Fruit fly (Drosophila melanogaster) whole organism, embryonic: ENCODE data around the gene crm.
A peak's percentile ranks its signal among the peaks of the same experiment; 100 is the strongest.

Source experiments
- Bteb2 ChIP-seq: fragments of 200-800 bp; sonication (Bioruptor generic); optimal IDR thresholded peaks from 2 replicates; lab custom pipeline; 2016; ENCODE audit warnings: missing biosample characterization, missing genetic modification characterization
- CG10147 ChIP-seq: fragments of 200-800 bp; sonication (Bioruptor generic); optimal IDR thresholded peaks from 2 replicates; lab custom pipeline; 2019; ENCODE audit warnings: missing biosample characterization, mild to moderate bottlenecking, missing genetic modification characterization, moderate library complexity
- CG10321 ChIP-seq: fragments of 200-800 bp; sonication (Bioruptor generic); IDR thresholded peaks from 2 replicates; pipeline ENCODE4 v1.3.6; 2022; ENCODE audit warnings: missing biosample characterization, missing genetic modification characterization
- CG10431 ChIP-seq: fragments of 200-800 bp; sonication (Bioruptor generic); optimal IDR thresholded peaks from 3 replicates; lab custom pipeline; 2018; ENCODE audit warnings: missing biosample characterization, mild to moderate bottlenecking, missing genetic modification characterization
- CG11093 ChIP-seq: fragments of 200-800 bp; sonication (Bioruptor generic); IDR thresholded peaks from 3 replicates; pipeline ENCODE4 v1.3.6; 2022; ENCODE audit warnings: missing biosample characterization, missing genetic modification characterization
- CG11504 ChIP-seq: fragments of 200-800 bp; sonication (Bioruptor generic); optimal IDR thresholded peaks from 3 replicates; lab custom pipeline; 2019; ENCODE audit warnings: missing biosample characterization, mild to moderate bottlenecking, missing genetic modification characterization, moderate library complexity
- CG11695 ChIP-seq: fragments of 200-800 bp; sonication (Bioruptor generic); IDR thresholded peaks from 3 replicates; pipeline ENCODE4 v1.3.6; 2022; ENCODE audit warnings: missing biosample characterization, missing genetic modification characterization
- CG12744 ChIP-seq: fragments of 200-800 bp; sonication (Bioruptor generic); optimal IDR thresholded peaks from 2 replicates; lab custom pipeline; 2016; ENCODE audit warnings: missing biosample characterization, missing genetic modification characterization
- CG12769 ChIP-seq: fragments of 200-800 bp; sonication (Bioruptor generic); optimal IDR thresholded peaks from 2 replicates; lab custom pipeline; 2019; ENCODE audit warnings: missing biosample characterization, mild to moderate bottlenecking, missing genetic modification characterization, moderate library complexity
- CG13123 ChIP-seq: fragments of 200-800 bp; sonication (Bioruptor generic); optimal IDR thresholded peaks from 2 replicates; lab custom pipeline; 2016; ENCODE audit warnings: missing biosample characterization, missing genetic modification characterization
- CG13424 ChIP-seq: fragments of 200-800 bp; sonication (Bioruptor generic); optimal IDR thresholded peaks from 2 replicates; lab custom pipeline; 2019; ENCODE audit warnings: missing biosample characterization, mild to moderate bottlenecking, missing genetic modification characterization, moderate library complexity
- CG14014 ChIP-seq: fragments of 200-800 bp; sonication (Bioruptor generic); IDR thresholded peaks from 2 replicates; pipeline ENCODE4 v1.3.6; 2022; ENCODE audit warnings: missing biosample characterization, missing genetic modification characterization
- CG14441 ChIP-seq: fragments of 200-800 bp; sonication (Bioruptor generic); IDR thresholded peaks from 2 replicates; pipeline ENCODE4 v1.3.6; 2022; ENCODE audit warnings: missing biosample characterization, missing genetic modification characterization
- CG14710 ChIP-seq: fragments of 200-800 bp; sonication (Bioruptor generic); optimal IDR thresholded peaks from 3 replicates; lab custom pipeline; 2019; ENCODE audit warnings: missing biosample characterization, mild to moderate bottlenecking, missing genetic modification characterization, moderate library complexity
- CG17359 ChIP-seq: fragments of 200-800 bp; sonication (Bioruptor generic); optimal IDR thresholded peaks from 3 replicates; lab custom pipeline; 2018; ENCODE audit warnings: missing biosample characterization, mild to moderate bottlenecking, missing genetic modification characterization, moderate library complexity
- CG17912 ChIP-seq: fragments of 200-800 bp; sonication (Bioruptor generic); optimal IDR thresholded peaks from 2 replicates; lab custom pipeline; 2018; ENCODE audit warnings: missing biosample characterization, mild to moderate bottlenecking, missing genetic modification characterization
- CG18619 ChIP-seq: fragments of 200-800 bp; sonication (Bioruptor generic); optimal IDR thresholded peaks from 3 replicates; lab custom pipeline; 2017; ENCODE audit warnings: missing biosample characterization, mild to moderate bottlenecking, missing genetic modification characterization
- CG42726 ChIP-seq: fragments of 200-800 bp; sonication (Bioruptor generic); IDR thresholded peaks from 2 replicates; pipeline ENCODE4 v1.3.6; 2022; ENCODE audit warnings: missing biosample characterization, missing genetic modification characterization; ENCODE audit not compliant: partially characterized antibody
- CG6791 ChIP-seq: fragments of 200-800 bp; sonication (Bioruptor generic); IDR thresholded peaks from 3 replicates; pipeline ENCODE4 v1.3.6; 2022; ENCODE audit warnings: missing biosample characterization, missing genetic modification characterization; ENCODE audit not compliant: partially characterized antibody
- CG7745 ChIP-seq: fragments of 200-800 bp; sonication (Bioruptor generic); optimal IDR thresholded peaks from 2 replicates; lab custom pipeline; 2018; ENCODE audit warnings: missing biosample characterization, mild to moderate bottlenecking, missing genetic modification characterization, moderate library complexity
- CG7928 ChIP-seq: fragments of 200-800 bp; sonication (Bioruptor generic); optimal IDR thresholded peaks from 2 replicates; lab custom pipeline; 2017; ENCODE audit warnings: missing biosample characterization, mild to moderate bottlenecking, missing genetic modification characterization
- CG7987 ChIP-seq: fragments of 200-800 bp; sonication (Bioruptor generic); optimal IDR thresholded peaks from 2 replicates; lab custom pipeline; 2018; ENCODE audit warnings: missing biosample characterization, mild to moderate bottlenecking, missing genetic modification characterization, moderate library complexity
- CG8290 ChIP-seq, 3 experiments: fragments of 200-800 bp; sonication (Bioruptor generic); optimal IDR thresholded peaks; 2 replicates each; lab custom pipeline; 2016 to 2019; ENCODE audit warnings: missing biosample characterization in 3 of 3, missing genetic modification characterization in 3 of 3, mild to moderate bottlenecking in 2 of 3, moderate library complexity in 1 of 3
- Dfd ChIP-seq, 2 experiments: fragments of >200 bp; optimal IDR thresholded peaks; 2 replicates each; lab custom pipeline; 2017; ENCODE audit warnings: missing biosample characterization in 2 of 2, missing genetic modification characterization in 2 of 2
- Hr3 ChIP-seq: fragments of 200-800 bp; sonication (Bioruptor generic); optimal IDR thresholded peaks from 3 replicates; lab custom pipeline; 2016; ENCODE audit warnings: missing biosample characterization, missing genetic modification characterization
- Hr51 ChIP-seq, 2 experiments: fragments of 200-800 bp; sonication (Bioruptor generic); optimal IDR thresholded peaks; 2 replicates in 1 of 2; 3 replicates in 1 of 2; lab custom pipeline; 2016 to 2018; ENCODE audit warnings: missing biosample characterization in 2 of 2, missing genetic modification characterization in 2 of 2, mild to moderate bottlenecking in 1 of 2, moderate library complexity in 1 of 2
- Lim3 ChIP-seq: fragments of 200-800 bp; sonication (Bioruptor generic); IDR thresholded peaks from 2 replicates; pipeline ENCODE4 v1.3.6; 2022; ENCODE audit warnings: missing biosample characterization, missing genetic modification characterization
- Mad ChIP-seq: fragments of 200-800 bp; sonication (Bioruptor generic); optimal IDR thresholded peaks from 2 replicates; lab custom pipeline; 2016; ENCODE audit warnings: missing biosample characterization, missing genetic modification characterization
- NK7.1 ChIP-seq: fragments of 200-800 bp; sonication (Bioruptor generic); optimal IDR thresholded peaks from 3 replicates; lab custom pipeline; 2016; ENCODE audit warnings: missing biosample characterization, missing genetic modification characterization
- Oaz ChIP-seq: fragments of 200-800 bp; sonication (Bioruptor generic); IDR thresholded peaks from 2 replicates; pipeline ENCODE4 v1.3.6; 2022; ENCODE audit warnings: missing biosample characterization, missing genetic modification characterization
- Rx ChIP-seq: fragments of 200-800 bp; sonication (Bioruptor generic); IDR thresholded peaks from 2 replicates; pipeline ENCODE4 v1.3.6; 2022; ENCODE audit warnings: missing biosample characterization, missing genetic modification characterization
- Scr ChIP-seq: fragments of 200-800 bp; sonication (Bioruptor generic); IDR thresholded peaks from 2 replicates; pipeline ENCODE4 v1.3.6; 2022; ENCODE audit warnings: missing biosample characterization, missing genetic modification characterization; ENCODE audit not compliant: partially characterized antibody
- Side ChIP-seq: fragments of 200-800 bp; sonication (Bioruptor generic); optimal IDR thresholded peaks from 2 replicates; lab custom pipeline; 2016; ENCODE audit warnings: missing biosample characterization, missing genetic modification characterization
- cad ChIP-seq: fragments of >200 bp; optimal IDR thresholded peaks from 2 replicates; lab custom pipeline; 2017; ENCODE audit warnings: missing biosample characterization, missing genetic modification characterization
- cato ChIP-seq: fragments of 200-800 bp; sonication (Bioruptor generic); optimal IDR thresholded peaks from 2 replicates; lab custom pipeline; 2016; ENCODE audit warnings: missing biosample characterization, missing genetic modification characterization, borderline replicate concordance
- croc ChIP-seq: fragments of 200-800 bp; sonication (Bioruptor generic); conservative IDR thresholded peaks from 3 replicates; pipeline ENCODE4 v1.3.6; 2022; ENCODE audit warnings: missing biosample characterization, missing genetic modification characterization
- dysf ChIP-seq: fragments of 200-800 bp; sonication (Bioruptor generic); IDR thresholded peaks from 3 replicates; pipeline ENCODE4 v1.3.6; 2022; ENCODE audit warnings: missing biosample characterization, missing genetic modification characterization
- ftz-f1 ChIP-seq: fragments of 200-800 bp; sonication (Bioruptor generic); optimal IDR thresholded peaks from 2 replicates; lab custom pipeline; 2016; ENCODE audit warnings: missing biosample characterization, missing genetic modification characterization
- hbn ChIP-seq: fragments of 200-800 bp; sonication (Bioruptor generic); IDR thresholded peaks from 2 replicates; pipeline ENCODE4 v1.3.6; 2022; ENCODE audit warnings: missing biosample characterization, missing genetic modification characterization; ENCODE audit not compliant: partially characterized antibody
- kni ChIP-seq: fragments of 200-800 bp; sonication (Bioruptor generic); optimal IDR thresholded peaks from 3 replicates; lab custom pipeline; 2017; ENCODE audit warnings: mild to moderate bottlenecking, missing biosample characterization, missing genetic modification reagents, missing genetic modification characterization
- maf-S ChIP-seq: fragments of 200-800 bp; sonication (Bioruptor generic); optimal IDR thresholded peaks from 2 replicates; lab custom pipeline; 2016; ENCODE audit warnings: missing biosample characterization, missing genetic modification characterization
- mam ChIP-seq: fragments of 200-800 bp; sonication (Bioruptor generic); optimal IDR thresholded peaks from 3 replicates; lab custom pipeline; 2016; ENCODE audit warnings: missing biosample characterization, missing genetic modification characterization
- mirr ChIP-seq: fragments of 200-800 bp; sonication (Bioruptor generic); optimal IDR thresholded peaks from 3 replicates; lab custom pipeline; 2018; ENCODE audit warnings: missing biosample characterization, mild to moderate bottlenecking, missing genetic modification characterization
- nerfin-2 ChIP-seq: fragments of 200-800 bp; sonication (Bioruptor generic); IDR thresholded peaks from 2 replicates; pipeline ENCODE4 v1.3.6; 2022; ENCODE audit warnings: missing biosample characterization, missing genetic modification characterization; ENCODE audit not compliant: partially characterized antibody
- otp ChIP-seq: fragments of 200-800 bp; sonication (Bioruptor generic); IDR thresholded peaks from 3 replicates; pipeline ENCODE4, ENCODE4 v1.3.6; 2022; ENCODE audit warnings: missing biosample characterization, missing genetic modification characterization
- run ChIP-seq: fragments of 200-800 bp; sonication (Bioruptor generic); optimal IDR thresholded peaks from 3 replicates; lab custom pipeline; 2018; ENCODE audit warnings: missing biosample characterization, mild to moderate bottlenecking, missing genetic modification characterization
- sens-2 ChIP-seq: fragments of 200-800 bp; sonication (Bioruptor generic); IDR thresholded peaks from 2 replicates; pipeline ENCODE4 v1.3.6; 2022; ENCODE audit warnings: missing biosample characterization, missing genetic modification characterization
- sima ChIP-seq: fragments of 200-800 bp; sonication (Bioruptor generic); optimal IDR thresholded peaks from 2 replicates; lab custom pipeline; 2016; ENCODE audit warnings: missing biosample characterization, missing genetic modification characterization
- tna ChIP-seq: fragments of 200-800 bp; sonication (Bioruptor generic); IDR thresholded peaks from 2 replicates; pipeline ENCODE4 v1.3.6; 2022; ENCODE audit warnings: missing biosample characterization, missing genetic modification characterization; ENCODE audit not compliant: partially characterized antibody

crm gene

dm6 chrX:2703693-2704092, 34.9 kb downstream of the crm start, which contains the start of gene Ugalt (continued):
- peak; percentile 100 for TF ChIP-seq CG13123
- TF ChIP-seq CG7987 (GFP tag; lab: Kevin White, UChicago) = peak; percentile 100
- TF ChIP-seq CG18619 = peak; percentile 100
- peak; percentile 100 for TF ChIP-seq run
- TF ChIP-seq otp (GFP tag; lab: Robert Waterston, UW) = peak; percentile 100
- peak; percentile 100 for TF ChIP-seq CG10147 (GFP tag; lab: Kevin White, UChicago)
- peak; percentile 99 for TF ChIP-seq CG14710
- no peak for TF ChIP-seq tna (GFP tag; lab: Robert Waterston, UW)
- TF ChIP-seq CG12769 (tag; lab: Kevin White, UChicago) = peak; percentile 100
- peak; percentile 100 for TF ChIP-seq Oaz
- TF ChIP-seq CG10321 = peak; percentile 94
- TF ChIP-seq NK7.1 (GFP tag; lab: Kevin White, UChicago) = peak; percentile 100
- peak; percentile 100 for TF ChIP-seq CG13424
- peak; percentile 100 for TF ChIP-seq CG17359
- peak; percentile 99 for TF ChIP-seq CG11504 (tag; lab: Kevin White, UChicago)
- TF ChIP-seq Hr51 (GFP tag; optimal IDR thresholded peaks at IDR 0.05; lab: Kevin White, UChicago) = peak; percentile 100
- 0 out of 2 replicates have a peak, but pooled peaks have one; percentile 27 for TF ChIP-seq nerfin-2 (GFP tag; lab: Robert Waterston, UW)
- TF ChIP-seq CG7745 (tag; lab: Kevin White, UChicago) = peak; percentile 96
- TF ChIP-seq CG12744 (GFP tag; lab: Kevin White, UChicago) = peak; percentile 100
- peak; percentile 100 for TF ChIP-seq Side (GFP tag; lab: Kevin White, UChicago)
- peak; percentile 100 for TF ChIP-seq kni (GFP tag; lab: Kevin White, UChicago)
- peak in 1 of 2 experiments; percentile 94 for TF ChIP-seq Dfd (GFP tag; optimal IDR thresholded peaks at IDR 0.05; lab: Kevin White, UChicago)
- TF ChIP-seq CG11695 (GFP tag; lab: Robert Waterston, UW) = peak; percentile 100
- peak; percentile 100 for TF ChIP-seq Mad (GFP tag; lab: Kevin White, UChicago)
- peak; percentile 100 for TF ChIP-seq mam (GFP tag; lab: Kevin White, UChicago)
- TF ChIP-seq CG8290 (GFP tag; optimal IDR thresholded peaks at IDR 0.05; lab: Kevin White, UChicago) = peak; percentile 100
- TF ChIP-seq CG8290 (tag; optimal IDR thresholded peaks at IDR 0.05; lab: Kevin White, UChicago) = peak; percentile 98 to 100
- peak; percentile 100 for TF ChIP-seq Bteb2
- TF ChIP-seq Scr (GFP tag; lab: Robert Waterston, UW) = 0 out of 2 replicates have a peak, but pooled peaks have one; percentile 12
- TF ChIP-seq CG17912 (GFP tag; lab: Kevin White, UChicago) = peak; percentile 99
- TF ChIP-seq hbn (GFP tag; lab: Robert Waterston, UW) = no peak
- peak; percentile 79 for TF ChIP-seq CG42726
- TF ChIP-seq croc (GFP tag; lab: Robert Waterston, UW) = peak; percentile 100
- peak; percentile 100 for TF ChIP-seq dysf (GFP tag; lab: Robert Waterston, UW)
- peak; percentile 100 for TF ChIP-seq CG14441 (GFP tag; lab: Robert Waterston, UW)
- peak; percentile 96 for TF ChIP-seq CG7928 (GFP tag; lab: Kevin White, UChicago)
- TF ChIP-seq mirr = peak; percentile 100
- TF ChIP-seq cato (GFP tag; lab: Kevin White, UChicago) = peak; percentile 100
- no peak for TF ChIP-seq cad (GFP tag; lab: Kevin White, UChicago)
- peak; percentile 100 for TF ChIP-seq sens-2 (GFP tag; lab: Robert Waterston, UW)
- peak; percentile 100 for TF ChIP-seq Hr3 (GFP tag; lab: Kevin White, UChicago)
- peak; percentile 100 for TF ChIP-seq CG11093 (GFP tag; lab: Robert Waterston, UW)
- TF ChIP-seq CG10431 (GFP tag; lab: Kevin White, UChicago) = peak; percentile 99
- TF ChIP-seq CG6791 = peak; percentile 35; the same call in 1 of the 3 replicates
- TF ChIP-seq Rx = peak; percentile 100
- peak; percentile 100 for TF ChIP-seq Lim3
- TF ChIP-seq CG14014 = peak; percentile 100
- TF ChIP-seq maf-S (GFP tag; lab: Kevin White, UChicago) = peak; percentile 100
- TF ChIP-seq ftz-f1 (GFP tag; lab: Kevin White, UChicago) = peak; percentile 99
- TF ChIP-seq sima = peak; percentile 100
